Worm (Caenorhabditis elegans): ENCODE results near the gene F44A2.5.

Gene F44A2.5

DNA sequence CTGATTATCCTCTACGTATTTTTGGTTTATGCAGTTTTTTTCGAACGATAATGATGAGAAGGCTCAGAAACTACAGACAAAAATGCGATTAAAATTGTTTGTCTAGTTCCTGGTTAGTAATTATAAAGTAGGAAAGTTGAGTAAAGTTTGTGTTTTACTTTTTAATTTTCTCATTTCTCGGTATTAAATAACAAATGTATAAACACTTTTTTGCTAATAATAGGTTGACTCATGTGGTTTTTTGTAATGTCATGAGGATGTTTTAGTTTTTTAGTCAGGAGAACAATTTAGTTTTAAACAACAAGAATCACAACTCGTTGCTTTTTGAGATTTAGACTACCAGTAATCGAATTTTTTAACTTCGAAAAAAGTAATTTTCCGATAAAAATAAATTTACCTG is 24.8 kb upstream of the F44A2.5 start:
- TF ChIP-seq nhr-76 (tag; optimal IDR thresholded peaks at IDR 0.05) (no peak), egl-27 (tag; optimal IDR thresholded peaks at IDR 0.05) (no peak), nhr-77 (tag; optimal IDR thresholded peaks at IDR 0.05) (no peak), nhr-11 (tag; optimal IDR thresholded peaks at IDR 0.05) (no peak), ZK546.5 (tag; optimal IDR thresholded peaks at IDR 0.05) (no peak), nhr-43 (tag; optimal IDR thresholded peaks at IDR 0.05; ENCODE audit: poor library complexity, severe bottlenecking) (no peak), pha-4 (tag; optimal IDR thresholded peaks at IDR 0.05) (no peak), nhr-237 (tag; optimal IDR thresholded peaks at IDR 0.05) (no peak), elt-2 (tag; optimal IDR thresholded peaks at IDR 0.05) (no peak), sea-2 (GFP tag; optimal IDR thresholded peaks at IDR 0.05) (no peak), ztf-4 (tag; optimal IDR thresholded peaks at IDR 0.05) (no peak), lsy-12 (tag; optimal IDR thresholded peaks at IDR 0.05) (no peak), fos-1 (tag; optimal IDR thresholded peaks at IDR 0.05) (no peak), nfya-1 (tag; optimal IDR thresholded peaks at IDR 0.05; ENCODE audit: insufficient read depth) (no peak), fkh-2 (tag; optimal IDR thresholded peaks at IDR 0.05) (no peak)

DNA sequence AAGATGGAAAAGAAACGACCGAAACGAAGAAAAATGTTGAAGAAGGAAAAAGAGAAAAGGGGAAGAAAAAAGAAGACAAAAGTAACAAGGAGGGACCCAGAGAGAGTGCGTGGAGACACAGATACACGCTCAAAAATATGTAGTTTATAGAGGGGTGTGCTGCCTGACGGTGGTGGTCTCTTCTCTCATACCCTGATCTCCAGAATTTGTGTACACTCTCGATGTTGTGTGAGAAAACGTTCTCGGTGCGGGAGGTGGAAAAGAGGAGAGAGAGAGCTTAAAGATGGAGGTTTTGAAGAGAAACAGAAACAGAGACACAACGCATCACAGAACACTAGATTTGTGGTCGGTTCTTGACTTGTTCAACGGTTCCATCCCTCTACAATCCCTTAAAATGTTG is 23.8 kb upstream of the F44A2.5 start:
- TF ChIP-seq elt-3 (tag; optimal IDR thresholded peaks at IDR 0.05) = no peak
- peak; percentile 21 for TF ChIP-seq egl-27 (tag; optimal IDR thresholded peaks at IDR 0.05)
- peak; percentile 46 for TF ChIP-seq fkh-10 (GFP tag; optimal IDR thresholded peaks at IDR 0.05)
- no peak for TF ChIP-seq aly-2 (tag; optimal IDR thresholded peaks at IDR 0.05)
- no peak for TF ChIP-seq sea-2 (GFP tag; optimal IDR thresholded peaks at IDR 0.05)
- no peak for TF ChIP-seq fos-1 (tag; optimal IDR thresholded peaks at IDR 0.05)
- no peak for TF ChIP-seq elt-2 (tag; optimal IDR thresholded peaks at IDR 0.05)
- TF ChIP-seq nhr-25 (tag; optimal IDR thresholded peaks at IDR 0.05) = no peak
- TF ChIP-seq jun-1 (tag; optimal IDR thresholded peaks at IDR 0.05) = no peak
- no peak for TF ChIP-seq unc-39 (tag; optimal IDR thresholded peaks at IDR 0.05)
- TF ChIP-seq snpc-4 (tag; optimal IDR thresholded peaks at IDR 0.05) = peak; percentile 45
- TF ChIP-seq ceh-82 (tag; optimal IDR thresholded peaks at IDR 0.05) = no peak
- no peak for TF ChIP-seq nhr-28 (tag; optimal IDR thresholded peaks at IDR 0.05)
- peak; percentile 31 for TF ChIP-seq tbx-2 (tag; optimal IDR thresholded peaks at IDR 0.05)
- no peak for TF ChIP-seq daf-12 (tag; optimal IDR thresholded peaks at IDR 0.05)
- no peak for TF ChIP-seq ama-1 (optimal IDR thresholded peaks at IDR 0.05)
- no peak for TF ChIP-seq lsy-12 (tag; optimal IDR thresholded peaks at IDR 0.05)
- peak; percentile 79 for TF ChIP-seq hmg-11 (tag; optimal IDR thresholded peaks at IDR 0.05)
- TF ChIP-seq nhr-12 (tag; optimal IDR thresholded peaks at IDR 0.05) = no peak
- peak; percentile 45 for TF ChIP-seq lin-15B (tag; optimal IDR thresholded peaks at IDR 0.05)
- no peak for TF ChIP-seq nhr-237 (tag; optimal IDR thresholded peaks at IDR 0.05)
- no peak for TF ChIP-seq ceh-9 (tag; optimal IDR thresholded peaks at IDR 0.05)
- TF ChIP-seq pqm-1 (tag; optimal IDR thresholded peaks at IDR 0.05) = no peak
- peak; percentile 9 for TF ChIP-seq R02D3.7 (tag; optimal IDR thresholded peaks at IDR 0.05)
- TF ChIP-seq unc-62 (GFP tag; optimal IDR thresholded peaks at IDR 0.05) = peak; percentile 53
- TF ChIP-seq skn-1 (tag; optimal IDR thresholded peaks at IDR 0.05) = no peak
- peak; percentile 95 for TF ChIP-seq lin-39 (tag; optimal IDR thresholded peaks at IDR 0.05)
- TF ChIP-seq ZK546.5 (tag; optimal IDR thresholded peaks at IDR 0.05) = no peak
- TF ChIP-seq egl-5 (tag; optimal IDR thresholded peaks at IDR 0.05) = peak; percentile 8
- TF ChIP-seq nhr-43 (tag; optimal IDR thresholded peaks at IDR 0.05; ENCODE audit: poor library complexity, severe bottlenecking) = peak; percentile 40
- TF ChIP-seq nhr-76 (tag; optimal IDR thresholded peaks at IDR 0.05) = no peak
- no peak for TF ChIP-seq mml-1 (tag; optimal IDR thresholded peaks at IDR 0.05)
- no peak for TF ChIP-seq fkh-2 (tag; optimal IDR thresholded peaks at IDR 0.05)
- TF ChIP-seq pha-4 (tag; optimal IDR thresholded peaks at IDR 0.05) = peak; percentile 33
- no peak for TF ChIP-seq nhr-23 (tag; optimal IDR thresholded peaks at IDR 0.05)
- no peak for TF ChIP-seq nhr-77 (tag; optimal IDR thresholded peaks at IDR 0.05)
- TF ChIP-seq mdl-1 (tag; optimal IDR thresholded peaks at IDR 0.05) = no peak
- no peak for TF ChIP-seq nhr-67 (tag; optimal IDR thresholded peaks at IDR 0.05)
- TF ChIP-seq ceh-28 (tag; optimal IDR thresholded peaks at IDR 0.05) = peak; percentile 59
- no peak for TF ChIP-seq nhr-11 (tag; optimal IDR thresholded peaks at IDR 0.05)
- no peak for TF ChIP-seq eor-1 (tag; optimal IDR thresholded peaks at IDR 0.05)
- TF ChIP-seq ztf-4 (tag; optimal IDR thresholded peaks at IDR 0.05) = no peak
- TF ChIP-seq nfya-1 (tag; optimal IDR thresholded peaks at IDR 0.05; ENCODE audit: insufficient read depth) = peak; percentile 70
- no peak for TF ChIP-seq ceh-16 (tag; optimal IDR thresholded peaks at IDR 0.05)
- TF ChIP-seq ztf-11 (tag; optimal IDR thresholded peaks at IDR 0.05) = no peak
- TF ChIP-seq zag-1 (tag; optimal IDR thresholded peaks at IDR 0.05) = no peak
- no peak for TF ChIP-seq elt-1 (tag; optimal IDR thresholded peaks at IDR 0.05)
